Worm (Caenorhabditis elegans) whole organism, L4 larva: ENCODE results near the gene nep-2.

Experiments
- D1046.2 ChIP-seq: fragments of 200-800 bp; sonication (Bioruptor generic); IDR thresholded peaks from 2 replicates; pipeline ENCODE4 v1.3.6; 2022; ENCODE audit warnings: missing genetic modification characterization, missing compliant biosample characterization
- F37D6.2 ChIP-seq: sonication (generic microtip); optimal IDR thresholded peaks from 2 replicates; lab custom pipeline; 2016; ENCODE audit warnings: mild to moderate bottlenecking, missing genetic modification characterization, missing compliant biosample characterization
- F44E2.7 ChIP-seq: fragments of 200-800 bp; sonication (Bioruptor generic); IDR thresholded peaks from 2 replicates; pipeline ENCODE4 v2.1.2; 2022; ENCODE audit warnings: missing genetic modification characterization, missing compliant biosample characterization
- R02D3.7 ChIP-seq: fragments of 150-350 bp; sonication (generic microtip); optimal IDR thresholded peaks from 3 replicates; lab custom pipeline; 2014; ENCODE audit warnings: missing biosample characterization, missing genetic modification characterization
- T20F7.1 ChIP-seq: fragments of 200-800 bp; sonication (Bioruptor generic); optimal IDR thresholded peaks from 2 replicates; lab custom pipeline; 2018; ENCODE audit warnings: mild to moderate bottlenecking, missing genetic modification characterization, missing compliant biosample characterization
- T26A8.4 ChIP-seq: fragments of 200-800 bp; sonication (Bioruptor generic); IDR thresholded peaks from 2 replicates; pipeline ENCODE4 v1.3.6; 2022; ENCODE audit warnings: missing genetic modification characterization, missing compliant biosample characterization
- Y5F2A.4 ChIP-seq: fragments of 200-800 bp; sonication (Bioruptor generic); optimal IDR thresholded peaks from 2 replicates; lab custom pipeline; 2018; ENCODE audit warnings: mild to moderate bottlenecking, missing genetic modification characterization, missing compliant biosample characterization
- ZK337.2 ChIP-seq: fragments of 200-800 bp; sonication (Bioruptor generic); IDR thresholded peaks from 2 replicates; pipeline ENCODE4 v1.3.6; 2022; ENCODE audit warnings: missing genetic modification reagents, missing genetic modification characterization, missing compliant biosample characterization
- ZK546.5 ChIP-seq, 2 experiments: sonication (generic microtip); optimal IDR thresholded peaks; 2 replicates each; lab custom pipeline; 2017; ENCODE audit warnings: missing biosample characterization in 2 of 2, missing genetic modification characterization in 2 of 2
- aha-1 ChIP-seq: fragments of 150-350 bp; peaks from one replicate; lab custom pipeline; 2014; ENCODE audit warnings: missing biosample characterization, missing genetic modification characterization
- attf-4 ChIP-seq: sonication (generic microtip); optimal IDR thresholded peaks from 3 replicates; lab custom pipeline; 2017; ENCODE audit warnings: missing biosample characterization, missing genetic modification characterization
- ceh-32 ChIP-seq: sonication (generic microtip); optimal IDR thresholded peaks from 2 replicates; lab custom pipeline; 2016; ENCODE audit warnings: mild to moderate bottlenecking, missing genetic modification characterization, missing compliant biosample characterization; ENCODE audit not compliant: poor library complexity
- ces-1 ChIP-seq: fragments of 150-350 bp; sonication (generic microtip); optimal IDR thresholded peaks from 4 replicates; lab custom pipeline; 2014; ENCODE audit warnings: missing biosample characterization, missing genetic modification reagents, missing genetic modification characterization
- daf-16 ChIP-seq, 3 experiments: sonication (generic microtip); optimal IDR thresholded peaks; 2 replicates each; lab custom pipeline; 2016 to 2017; ENCODE audit warnings: missing genetic modification characterization in 3 of 3, missing genetic modification reagents in 3 of 3, mild to moderate bottlenecking in 2 of 3, missing compliant biosample characterization in 2 of 3, missing biosample characterization in 1 of 3, moderate library complexity in 1 of 3
- daf-19 ChIP-seq: fragments of 200-800 bp; sonication (Bioruptor generic); conservative IDR thresholded peaks from 2 replicates; pipeline ENCODE4 v1.3.6; 2022; ENCODE audit warnings: missing genetic modification characterization, missing compliant biosample characterization
- dmd-6 ChIP-seq: fragments of 200-800 bp; sonication (Bioruptor generic); IDR thresholded peaks from 2 replicates; pipeline ENCODE4 v1.3.6; 2022; ENCODE audit warnings: missing genetic modification reagents, missing genetic modification characterization, missing compliant biosample characterization
- dmd-8 ChIP-seq: fragments of 200-800 bp; sonication (Bioruptor generic); IDR thresholded peaks from 2 replicates; pipeline ENCODE4 v1.3.6; 2022; ENCODE audit warnings: missing genetic modification characterization, missing compliant biosample characterization
- dpl-1 ChIP-seq: fragments of 150-350 bp; optimal IDR thresholded peaks from 2 replicates; lab custom pipeline; 2014; ENCODE audit warnings: missing biosample characterization, missing genetic modification reagents, missing genetic modification characterization
- fkh-10 ChIP-seq: fragments of 150-350 bp; optimal IDR thresholded peaks from 2 replicates; lab custom pipeline; 2014; ENCODE audit warnings: missing biosample characterization, missing genetic modification reagents, missing genetic modification characterization
- hif-1 ChIP-seq, 2 experiments: sonication (generic microtip); optimal IDR thresholded peaks; 2 replicates each; lab custom pipeline; 2016 to 2017; ENCODE audit warnings: missing compliant biosample characterization in 2 of 2, missing genetic modification characterization in 2 of 2, missing genetic modification reagents in 2 of 2, missing genotype in 2 of 2, mild to moderate bottlenecking in 1 of 2
- hlh-11 ChIP-seq: fragments of 200-800 bp; sonication (Bioruptor generic); optimal IDR thresholded peaks from 2 replicates; lab custom pipeline; 2018; ENCODE audit warnings: mild to moderate bottlenecking, missing genetic modification characterization, missing compliant biosample characterization
- hlh-30 ChIP-seq: sonication (generic microtip); optimal IDR thresholded peaks from 2 replicates; lab custom pipeline; 2017; ENCODE audit warnings: antibody characterized with exemption, mild to moderate bottlenecking, missing genetic modification characterization, missing compliant biosample characterization; ENCODE audit not compliant: insufficient read depth
- lin-1 ChIP-seq: fragments of 200-800 bp; sonication (Bioruptor generic); IDR thresholded peaks from 2 replicates; pipeline ENCODE4 v1.3.6; 2022; ENCODE audit warnings: missing genetic modification reagents, missing genetic modification characterization, missing compliant biosample characterization
- lin-13 ChIP-seq: fragments of 150-350 bp; optimal IDR thresholded peaks from 2 replicates; lab custom pipeline; 2014; ENCODE audit warnings: missing biosample characterization, missing genetic modification reagents, missing genetic modification characterization
- madf-5 ChIP-seq, 2 experiments: fragments of 200-800 bp; sonication (Bioruptor generic); IDR thresholded peaks; 2 replicates each; pipeline ENCODE4 v1.3.6; 2022; ENCODE audit warnings: missing compliant biosample characterization in 2 of 2, missing genetic modification characterization in 2 of 2
- mes-2 ChIP-seq: sonication (generic microtip); optimal IDR thresholded peaks from 2 replicates; lab custom pipeline; 2016; ENCODE audit warnings: missing genotype, mild to moderate bottlenecking, missing genetic modification characterization, missing compliant biosample characterization; ENCODE audit not compliant: poor library complexity, severe bottlenecking
- mxl-2 ChIP-seq: fragments of 200-800 bp; sonication (Bioruptor generic); conservative IDR thresholded peaks from 2 replicates; pipeline ENCODE4 v1.3.6; 2022; ENCODE audit warnings: missing genetic modification reagents, missing genetic modification characterization, missing compliant biosample characterization
- nhr-11 ChIP-seq: fragments of 150-350 bp; optimal IDR thresholded peaks from 2 replicates; lab custom pipeline; 2014; ENCODE audit warnings: missing biosample characterization, missing genetic modification characterization
- nhr-237 ChIP-seq: sonication (generic microtip); optimal IDR thresholded peaks from 2 replicates; lab custom pipeline; 2017; ENCODE audit warnings: missing biosample characterization, missing genetic modification characterization
- nhr-76 ChIP-seq: fragments of 150-350 bp; optimal IDR thresholded peaks from 2 replicates; lab custom pipeline; 2014; ENCODE audit warnings: missing biosample characterization, missing genetic modification characterization
- php-3 ChIP-seq: fragments of 200-800 bp; sonication (Bioruptor generic); IDR thresholded peaks from 2 replicates; pipeline ENCODE4 v1.3.6; 2022; ENCODE audit warnings: missing genetic modification reagents, missing genetic modification characterization, missing compliant biosample characterization
- pqm-1 ChIP-seq: sonication (generic microtip); optimal IDR thresholded peaks from 2 replicates; lab custom pipeline; 2017; ENCODE audit warnings: missing biosample characterization, missing genetic modification characterization
- set-16 ChIP-seq: fragments of 200-800 bp; sonication (Bioruptor generic); IDR thresholded peaks from 2 replicates; pipeline ENCODE4 v1.3.6; 2022; ENCODE audit warnings: missing genetic modification reagents, missing genetic modification characterization, missing compliant biosample characterization
- snpc-1.2 ChIP-seq: fragments of 200-800 bp; sonication (Bioruptor generic); IDR thresholded peaks from 2 replicates; pipeline ENCODE4 v1.3.6; 2022; ENCODE audit warnings: missing genetic modification reagents, missing genetic modification characterization, missing compliant biosample characterization
- snpc-4 ChIP-seq: fragments of 150-350 bp; optimal IDR thresholded peaks from 2 replicates; lab custom pipeline; 2014; ENCODE audit warnings: missing biosample characterization, missing genetic modification characterization
- tra-1 ChIP-seq: fragments of 200-800 bp; sonication (Bioruptor generic); IDR thresholded peaks from 2 replicates; pipeline ENCODE4 v1.3.6; 2022; ENCODE audit warnings: missing genetic modification reagents, missing genetic modification characterization, missing compliant biosample characterization
- unc-62 ChIP-seq, 3 experiments: fragments of 150-350 bp in 1 of 3; sonication (generic microtip); optimal IDR thresholded peaks in 2 of 3; peaks in 1 of 3; 1 replicate in 1 of 3; 2 replicates in 2 of 3; lab custom pipeline; 2014 to 2017; ENCODE audit warnings: missing biosample characterization in 3 of 3, missing genetic modification characterization in 3 of 3, missing genetic modification reagents in 3 of 3, missing genotype in 1 of 3
- zag-1 ChIP-seq: fragments of 150-350 bp; optimal IDR thresholded peaks from 2 replicates; lab custom pipeline; 2014; ENCODE audit warnings: missing biosample characterization, missing genetic modification characterization
- zip-2 ChIP-seq: fragments of 150-350 bp; optimal IDR thresholded peaks from 2 replicates; lab custom pipeline; 2014; ENCODE audit warnings: missing biosample characterization, missing genetic modification characterization
- ztf-7 ChIP-seq: fragments of 150-350 bp; optimal IDR thresholded peaks from 2 replicates; lab custom pipeline; 2014; ENCODE audit warnings: missing biosample characterization, missing genetic modification characterization

The nep-2 gene

DNA sequence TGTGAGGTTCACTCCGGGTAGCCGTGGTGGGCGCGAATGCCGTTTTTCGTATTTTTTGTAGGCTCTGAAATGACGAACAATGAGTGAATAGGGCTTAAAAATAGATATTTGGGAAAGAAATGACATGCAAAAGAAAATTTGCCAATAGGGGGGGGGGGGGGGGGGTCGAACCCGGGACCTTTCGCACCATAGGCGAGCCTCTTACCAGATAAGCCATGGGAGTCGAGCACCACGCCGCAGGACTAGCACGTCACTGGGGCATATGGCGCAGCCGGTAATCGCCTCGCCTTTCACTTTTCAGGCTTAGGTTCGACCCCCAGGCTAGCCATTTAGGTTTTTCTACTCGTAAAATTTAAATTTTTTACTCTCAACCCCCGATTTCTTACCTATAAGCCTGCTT lies 6.3 kb downstream of the nep-2 start:
- TF ChIP-seq ceh-32 (tag; lab: Kevin White, UChicago): no peak
- TF ChIP-seq zag-1 (tag; lab: Kevin White, UChicago): no peak
- TF ChIP-seq set-16 (GFP tag; lab: Robert Waterston, UW): peak; percentile 87
- no peak for TF ChIP-seq ZK546.5 (tag; optimal IDR thresholded peaks at IDR 0.05; lab: Kevin White, UChicago)
- 0 out of 2 replicates have a peak, but pooled peaks have one; percentile 22 for TF ChIP-seq snpc-1.2 (GFP tag; lab: Robert Waterston, UW)
- no peak for TF ChIP-seq T26A8.4 (GFP tag; lab: Robert Waterston, UW)
- no peak for TF ChIP-seq lin-1 (GFP tag; lab: Robert Waterston, UW)
- no peak for TF ChIP-seq R02D3.7 (tag; lab: Kevin White, UChicago)
- TF ChIP-seq ztf-7 (tag; lab: Kevin White, UChicago): no peak
- TF ChIP-seq fkh-10 (GFP tag; lab: Kevin White, UChicago): no peak
- no peak for TF ChIP-seq D1046.2 (GFP tag; lab: Robert Waterston, UW)
- no peak for TF ChIP-seq mxl-2
- TF ChIP-seq unc-62 (GFP tag; optimal IDR thresholded peaks at IDR 0.05 in 1 of 2; lab: Kevin White, UChicago): peak in 1 of 2 experiments; percentile 28
- TF ChIP-seq unc-62 (tag; optimal IDR thresholded peaks at IDR 0.05; lab: Kevin White, UChicago): no peak

DNA sequence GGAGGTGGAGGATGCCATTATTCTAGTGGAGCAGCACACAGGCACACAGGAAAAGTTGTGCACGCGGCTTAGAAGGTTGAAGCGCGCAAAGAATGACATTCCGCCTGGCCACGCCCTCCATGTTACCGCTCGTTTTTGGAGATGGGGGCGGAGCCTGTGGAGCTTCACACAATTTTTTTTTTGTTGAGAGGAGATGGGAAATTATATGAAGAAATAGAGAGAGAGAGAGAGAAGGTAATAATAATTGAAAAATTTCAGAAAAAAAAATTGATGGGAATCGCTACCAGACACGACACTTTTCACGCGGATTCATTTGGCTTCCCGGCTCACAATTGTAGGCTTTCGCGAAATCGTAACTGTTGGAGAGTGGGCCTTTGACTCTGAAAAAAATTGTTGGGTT lies 8.2 kb downstream of the nep-2 start, which contains the start of gene T05A8.3:
TSS of gene T05A8.3 (minus strand) at position 101 of the 400 bp plus-strand sequence.
- no peak for TF ChIP-seq snpc-1.2 (GFP tag; lab: Robert Waterston, UW)
- no peak for TF ChIP-seq php-3 (GFP tag; lab: Robert Waterston, UW)
- peak; percentile 12 for TF ChIP-seq aha-1
- 0 out of 2 replicates have a peak, but pooled peaks have one; percentile 1 for TF ChIP-seq set-16 (GFP tag; lab: Robert Waterston, UW)
- no peak for TF ChIP-seq lin-13 (GFP tag; lab: Kevin White, UChicago)

DNA sequence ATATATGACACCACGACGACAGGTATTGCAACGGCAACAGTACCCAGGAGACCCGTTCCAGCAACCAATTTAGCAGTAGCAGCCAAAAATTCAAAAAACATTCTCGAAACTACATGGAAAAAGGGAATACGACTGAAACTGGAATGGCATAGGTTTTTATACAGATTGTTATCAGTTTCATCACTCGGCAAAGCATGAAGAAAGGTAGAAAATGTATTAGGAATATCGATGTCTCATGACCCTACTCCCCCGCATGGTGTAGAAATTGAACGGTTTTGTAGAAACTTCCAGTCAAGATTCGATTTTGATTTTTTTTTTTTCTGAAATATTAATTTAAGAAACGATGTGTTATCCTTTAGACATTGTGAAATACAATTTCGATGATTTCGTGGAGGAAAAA lies 14.6 kb downstream of the nep-2 start, which contains the start of gene T05A8.2:
TSS of gene T05A8.2 (minus strand) at position 101 of the 400 bp plus-strand sequence.
- TF ChIP-seq unc-62 (GFP tag; optimal IDR thresholded peaks at IDR 0.05 in 1 of 2; lab: Kevin White, UChicago): peak in 1 of 2 experiments; percentile 35
- TF ChIP-seq unc-62 (tag; optimal IDR thresholded peaks at IDR 0.05; lab: Kevin White, UChicago): no peak
- no peak for TF ChIP-seq hif-1 (tag; optimal IDR thresholded peaks at IDR 0.05; lab: Kevin White, UChicago)
- no peak for TF ChIP-seq F37D6.2 (tag; lab: Kevin White, UChicago)
- TF ChIP-seq nhr-11 (tag; lab: Kevin White, UChicago): no peak

DNA sequence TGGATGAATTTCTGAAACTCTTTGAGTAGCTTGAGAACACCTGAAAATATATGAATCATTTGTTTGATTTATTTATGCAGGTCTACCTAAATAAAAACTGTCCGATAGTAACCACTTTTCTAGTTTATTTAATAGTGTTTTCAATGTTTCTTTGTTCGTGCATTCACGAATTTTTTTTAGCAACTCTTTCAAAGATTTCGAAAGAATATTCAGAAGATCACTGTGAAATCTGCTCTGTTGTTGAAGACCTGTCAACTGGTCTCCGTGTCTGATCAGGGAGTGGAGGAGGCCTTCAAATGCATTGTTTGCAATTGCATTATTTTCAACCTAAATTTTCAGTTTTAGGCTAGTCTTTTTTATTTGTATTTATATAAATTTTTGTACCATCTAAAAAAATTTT lies 15.6 kb downstream of the nep-2 start, which contains the start of gene T05A8.1:
TSS of gene T05A8.1 (minus strand) at position 101 of the 400 bp plus-strand sequence.
- TF ChIP-seq mxl-2: no peak
- TF ChIP-seq nhr-237: no peak
- TF ChIP-seq daf-19: no peak
- no peak for TF ChIP-seq Y5F2A.4 (GFP tag; lab: Kevin White, UChicago)
- TF ChIP-seq zip-2 (tag; lab: Kevin White, UChicago): no peak
- no peak for TF ChIP-seq lin-13 (GFP tag; lab: Kevin White, UChicago)
- no peak for TF ChIP-seq F37D6.2 (tag; lab: Kevin White, UChicago)
- no peak for TF ChIP-seq ZK337.2
- TF ChIP-seq ces-1: no peak
- no peak for TF ChIP-seq snpc-4 (tag; lab: Kevin White, UChicago)
- TF ChIP-seq zag-1 (tag; lab: Kevin White, UChicago): no peak
- TF ChIP-seq T20F7.1 (GFP tag; lab: Kevin White, UChicago): no peak
- TF ChIP-seq nhr-11 (tag; lab: Kevin White, UChicago): no peak
- TF ChIP-seq, all 104 proteins: peak for 0

DNA sequence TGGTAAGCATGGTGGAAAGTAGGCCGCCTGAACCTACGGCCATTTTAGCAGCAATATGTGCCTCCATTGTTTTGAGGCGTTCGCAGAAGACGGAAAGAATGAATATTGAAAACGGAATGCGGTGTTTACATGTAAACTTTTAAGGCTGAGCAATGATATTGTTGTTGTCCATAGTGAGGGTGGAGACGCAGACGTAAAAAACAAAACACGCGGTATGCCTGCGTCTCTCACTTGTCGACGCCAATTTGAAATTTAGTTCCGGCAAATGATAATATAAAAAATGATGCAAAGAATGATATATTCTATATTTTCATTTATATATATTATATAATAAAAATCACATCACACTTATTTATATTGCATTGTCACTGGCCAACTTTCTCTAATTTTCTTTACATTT lies 17.7 kb downstream of the nep-2 start, which contains the start of gene Y47G7B.2:
TSS of gene Y47G7B.2 (minus strand) at position 143 of the 400 bp plus-strand sequence.
- TF ChIP-seq mxl-2: no peak
- TF ChIP-seq attf-4 (tag; lab: Kevin White, UChicago): no peak
- no peak for TF ChIP-seq snpc-1.2 (GFP tag; lab: Robert Waterston, UW)
- no peak for TF ChIP-seq daf-16 (GFP tag; optimal IDR thresholded peaks at IDR 0.05; lab: Kevin White, UChicago)
- peak; percentile 68 for TF ChIP-seq daf-16 (tag; optimal IDR thresholded peaks at IDR 0.05; lab: Kevin White, UChicago)
- no peak for TF ChIP-seq nhr-76
- TF ChIP-seq php-3 (GFP tag; lab: Robert Waterston, UW): no peak
- no peak for TF ChIP-seq nhr-11 (tag; lab: Kevin White, UChicago)
- TF ChIP-seq mes-2 (tag; lab: Kevin White, UChicago): peak; percentile 45
- TF ChIP-seq dmd-6 (GFP tag; lab: Robert Waterston, UW): 0 out of 2 replicates have a peak, but pooled peaks have one; percentile 10
- no peak for TF ChIP-seq dpl-1 (GFP tag; lab: Kevin White, UChicago)
- peak; percentile 49 for TF ChIP-seq hlh-30 (tag; lab: Kevin White, UChicago)
- TF ChIP-seq tra-1 (GFP tag; lab: Robert Waterston, UW): no peak
- TF ChIP-seq F44E2.7 (GFP tag; lab: Robert Waterston, UW): no peak
- no peak for TF ChIP-seq hif-1 (tag; optimal IDR thresholded peaks at IDR 0.05; lab: Kevin White, UChicago)
- TF ChIP-seq hlh-11 (tag; lab: Kevin White, UChicago): peak; percentile 25
- TF ChIP-seq dmd-8 (GFP tag; lab: Robert Waterston, UW): no peak
- TF ChIP-seq ZK337.2: no peak
- no peak for TF ChIP-seq pqm-1
- no peak for TF ChIP-seq daf-19
- TF ChIP-seq madf-5 (GFP tag; IDR thresholded peaks at IDR 0.05; lab: Robert Waterston, UW): no peak
- no peak for TF ChIP-seq lin-1 (GFP tag; lab: Robert Waterston, UW)
